Worm (Caenorhabditis elegans) whole organism, mixed stage, embryonic: ENCODE measurements around the gene C25E10.8.

Experiments
- blmp-1 ChIP-seq: fragments of 150-350 bp; optimal IDR thresholded peaks from 2 replicates; lab custom pipeline; 2014; ENCODE audit warnings: missing biosample characterization, missing genetic modification characterization
- ceh-39 ChIP-seq: fragments of 150-350 bp; optimal IDR thresholded peaks from 2 replicates; lab custom pipeline; 2014; ENCODE audit warnings: missing biosample characterization, missing genetic modification characterization
- mep-1 ChIP-seq: fragments of 150-350 bp; optimal IDR thresholded peaks from 2 replicates; lab custom pipeline; 2017; ENCODE audit warnings: missing biosample characterization, missing genetic modification reagents, missing genetic modification characterization, inconsistent platforms
- nhr-28 ChIP-seq: fragments of 150-350 bp; optimal IDR thresholded peaks from 2 replicates; lab custom pipeline; 2014; ENCODE audit warnings: missing biosample characterization, missing genetic modification characterization
- snpc-4 ChIP-seq: fragments of 150-350 bp; optimal IDR thresholded peaks from 2 replicates; lab custom pipeline; 2014; ENCODE audit warnings: missing biosample characterization, missing genetic modification characterization

DNA sequence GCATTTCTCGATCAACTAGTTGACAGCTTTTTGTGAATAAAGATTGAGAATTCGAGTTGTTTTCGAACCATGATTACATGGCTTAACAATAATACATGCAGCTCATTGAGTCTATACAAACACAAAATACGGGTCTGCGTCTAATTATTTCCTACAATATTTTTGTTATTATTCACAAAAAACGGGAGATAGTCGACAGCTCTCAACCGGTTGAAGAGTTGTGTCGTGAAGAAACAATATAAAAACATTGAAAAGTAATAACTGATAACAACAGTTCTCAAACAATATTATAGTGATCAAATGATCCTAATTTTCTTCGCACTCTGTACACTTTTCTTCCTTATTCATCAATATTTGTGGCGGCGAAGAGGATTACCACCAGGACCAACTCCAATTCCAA, 12.8 kb downstream of the C25E10.8 start, which contains the start of gene cyp-33B1:
- TF ChIP-seq blmp-1 (tag; lab: Kevin White, UChicago) = no peak
- TF ChIP-seq ceh-39 (tag; lab: Kevin White, UChicago) = no peak
- no peak for TF ChIP-seq mep-1 (tag; lab: Kevin White, UChicago)
- TF ChIP-seq nhr-28 (tag; lab: Kevin White, UChicago) = no peak
- no peak for TF ChIP-seq snpc-4 (tag; lab: Kevin White, UChicago)
